Worm (Caenorhabditis elegans): ENCODE data around the gene smk-1.

DNA sequence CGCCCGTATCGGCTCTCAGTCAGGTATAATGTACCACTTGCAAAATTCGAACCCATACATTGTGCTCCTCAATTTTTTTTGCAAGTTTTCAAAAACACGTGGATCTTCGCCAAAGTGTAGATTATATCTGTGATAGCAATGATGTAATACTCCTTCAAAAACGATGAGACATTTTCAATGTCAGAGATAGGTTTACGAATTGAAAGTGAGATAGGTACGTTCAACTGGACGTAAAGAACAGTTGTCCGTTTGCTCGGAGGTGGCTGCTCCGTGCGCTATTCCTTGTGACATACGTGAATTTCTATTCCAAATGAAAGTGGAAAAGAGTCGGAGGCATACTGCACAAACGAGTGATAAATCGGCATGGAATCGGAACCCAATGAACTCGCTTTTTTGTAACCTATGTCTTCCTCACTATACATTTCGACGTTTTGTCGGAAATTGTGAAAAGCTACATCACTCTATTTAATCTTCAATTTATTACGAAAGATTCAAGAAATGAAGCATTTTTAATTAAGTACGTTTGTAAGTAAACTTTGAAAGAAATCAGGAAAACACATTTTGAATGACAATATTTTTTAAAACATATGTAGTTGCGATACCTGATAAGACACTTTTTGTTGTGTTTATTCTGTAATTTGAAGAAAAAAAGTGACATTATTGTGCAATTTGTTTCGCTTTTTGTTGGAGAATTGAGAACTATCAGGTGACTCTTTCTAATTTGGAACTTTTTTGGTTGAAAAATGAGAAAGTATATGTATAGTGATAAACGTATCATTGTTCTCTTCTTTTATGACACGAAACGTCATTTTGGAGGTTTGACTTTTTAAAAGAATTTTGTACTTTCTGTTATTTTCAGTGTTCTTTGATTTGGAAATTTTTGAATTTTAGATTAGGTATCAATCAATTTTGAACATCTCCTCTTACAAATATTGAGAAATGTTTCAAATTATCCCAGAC lies 47.1 kb downstream of the smk-1 start:
- TF ChIP-seq lin-15B (tag; optimal IDR thresholded peaks at IDR 0.05) (no peak), nhr-12 (tag; optimal IDR thresholded peaks at IDR 0.05) (no peak), skn-1 (tag; optimal IDR thresholded peaks at IDR 0.05) (no peak), pqm-1 (tag; optimal IDR thresholded peaks at IDR 0.05) (peak; percentile 83), unc-62 (GFP tag; optimal IDR thresholded peaks at IDR 0.05) (no peak)
